Fruit fly (Drosophila melanogaster) whole organism, embryonic: ENCODE data around the gene CG9222.

Experiments
- Aef1 ChIP-seq: fragments of 200-800 bp; sonication (Bioruptor generic); IDR thresholded peaks from 3 replicates; pipeline ENCODE4 v1.3.6; 2022; ENCODE audit warnings: missing biosample characterization, missing genetic modification characterization
- Atf-2 ChIP-seq: fragments of 200-800 bp; sonication (Bioruptor generic); optimal IDR thresholded peaks from 2 replicates; lab custom pipeline; 2016; ENCODE audit warnings: missing biosample characterization, missing genetic modification characterization
- CG10147 ChIP-seq: fragments of 200-800 bp; sonication (Bioruptor generic); optimal IDR thresholded peaks from 2 replicates; lab custom pipeline; 2019; ENCODE audit warnings: missing biosample characterization, mild to moderate bottlenecking, missing genetic modification characterization, moderate library complexity
- CG10209 ChIP-seq: fragments of 200-800 bp; sonication (Bioruptor generic); optimal IDR thresholded peaks from 3 replicates; lab custom pipeline; 2017; ENCODE audit warnings: missing biosample characterization, mild to moderate bottlenecking, missing genetic modification characterization, missing genetic modification reagents
- CG10959 ChIP-seq: fragments of 200-800 bp; sonication (Bioruptor generic); IDR thresholded peaks from 2 replicates; pipeline ENCODE4 v1.3.6; 2022; ENCODE audit warnings: missing biosample characterization, missing genetic modification characterization
- CG13894 ChIP-seq: fragments of 200-800 bp; sonication (Bioruptor generic); optimal IDR thresholded peaks from 3 replicates; lab custom pipeline; 2018; ENCODE audit warnings: missing biosample characterization, mild to moderate bottlenecking, missing genetic modification characterization, moderate library complexity
- CG1647 ChIP-seq: fragments of 200-800 bp; sonication (Bioruptor generic); optimal IDR thresholded peaks from 3 replicates; lab custom pipeline; 2016; ENCODE audit warnings: missing biosample characterization, missing genetic modification characterization
- CG18011 ChIP-seq: fragments of 200-800 bp; sonication (Bioruptor generic); optimal IDR thresholded peaks from 2 replicates; lab custom pipeline; 2017; ENCODE audit warnings: missing biosample characterization, missing genetic modification characterization, mild to moderate bottlenecking, moderate library complexity, missing genotype
- CG31388 ChIP-seq: fragments of 200-800 bp; sonication (Bioruptor generic); optimal IDR thresholded peaks from 2 replicates; lab custom pipeline; 2016; ENCODE audit warnings: missing biosample characterization, missing genetic modification characterization
- CG31441 ChIP-seq: fragments of 200-800 bp; sonication (Bioruptor generic); IDR thresholded peaks from 2 replicates; pipeline ENCODE4 v1.3.6; 2022; ENCODE audit warnings: missing biosample characterization, missing genetic modification characterization
- CG4730 ChIP-seq: fragments of 200-800 bp; sonication (Bioruptor generic); IDR thresholded peaks from 2 replicates; pipeline ENCODE4 v1.3.6; 2022; ENCODE audit warnings: missing biosample characterization, missing genetic modification characterization
- CG6765 ChIP-seq: fragments of 200-800 bp; sonication (Bioruptor generic); optimal IDR thresholded peaks from 3 replicates; lab custom pipeline; 2017; ENCODE audit warnings: missing biosample characterization, mild to moderate bottlenecking, missing genetic modification characterization
- CG7556 ChIP-seq: fragments of 200-800 bp; sonication (Bioruptor generic); optimal IDR thresholded peaks from 2 replicates; lab custom pipeline; 2017; ENCODE audit warnings: missing biosample characterization, mild to moderate bottlenecking, missing genetic modification characterization
- CG7839 ChIP-seq: fragments of 200-800 bp; sonication (Bioruptor generic); optimal IDR thresholded peaks from 3 replicates; lab custom pipeline; 2018; ENCODE audit warnings: missing biosample characterization, mild to moderate bottlenecking, missing genetic modification characterization, moderate library complexity
- CG8359 ChIP-seq: fragments of 200-800 bp; sonication (Bioruptor generic); optimal IDR thresholded peaks from 2 replicates; lab custom pipeline; 2017; ENCODE audit warnings: missing biosample characterization, mild to moderate bottlenecking, missing genetic modification characterization, borderline replicate concordance
- CG8765 ChIP-seq: fragments of 200-800 bp; sonication (Bioruptor generic); IDR thresholded peaks from 2 replicates; pipeline ENCODE4 v1.3.6; 2022; ENCODE audit warnings: missing biosample characterization, missing genetic modification characterization
- CHES-1-like ChIP-seq: fragments of 200-800 bp; sonication (Bioruptor generic); optimal IDR thresholded peaks from 2 replicates; lab custom pipeline; 2016; ENCODE audit warnings: missing biosample characterization, missing genetic modification characterization
- Doc3 ChIP-seq: fragments of 200-800 bp; sonication (Bioruptor generic); IDR thresholded peaks from 3 replicates; pipeline ENCODE4 v1.3.6; 2022; ENCODE audit warnings: missing biosample characterization, missing genetic modification characterization; ENCODE audit not compliant: partially characterized antibody
- Dp ChIP-seq: fragments of 200-800 bp; sonication (Bioruptor generic); optimal IDR thresholded peaks from 2 replicates; lab custom pipeline; 2018; ENCODE audit warnings: missing biosample characterization, mild to moderate bottlenecking, missing genetic modification characterization, moderate library complexity
- Eip74EF ChIP-seq, 2 experiments: fragments of 200-800 bp in 1 of 2; fragments of >200 bp in 1 of 2; sonication (Bioruptor generic) in 1 of 2; optimal IDR thresholded peaks; 2 replicates each; lab custom pipeline; 2017 to 2019; ENCODE audit warnings: missing biosample characterization in 2 of 2, missing genetic modification characterization in 2 of 2, mild to moderate bottlenecking in 1 of 2, moderate library complexity in 1 of 2
- Hey ChIP-seq: fragments of 200-800 bp; sonication (Bioruptor generic); optimal IDR thresholded peaks from 3 replicates; lab custom pipeline; 2018; ENCODE audit warnings: missing biosample characterization, mild to moderate bottlenecking, missing genetic modification characterization
- Med ChIP-seq: fragments of 200-800 bp; sonication (Bioruptor generic); peaks from one replicate; lab custom pipeline; 2016; ENCODE audit warnings: missing biosample characterization, missing genetic modification characterization, mild to moderate bottlenecking, inconsistent platforms, moderate library complexity
- Rfx ChIP-seq: fragments of 200-800 bp; sonication (Bioruptor generic); IDR thresholded peaks from 2 replicates; pipeline ENCODE4 v1.3.6; 2022; ENCODE audit warnings: missing biosample characterization, missing genetic modification characterization
- Sry-δ ChIP-seq: fragments of 200-800 bp; sonication (Bioruptor generic); optimal IDR thresholded peaks from 2 replicates; lab custom pipeline; 2016; ENCODE audit warnings: missing biosample characterization, missing genetic modification characterization
- TFAM ChIP-seq: fragments of 200-800 bp; sonication (Bioruptor generic); optimal IDR thresholded peaks from 2 replicates; lab custom pipeline; 2017; ENCODE audit warnings: missing biosample characterization, missing genetic modification characterization, inconsistent platforms
- bsh ChIP-seq, 2 experiments: fragments of 200-800 bp; sonication (Bioruptor generic); optimal IDR thresholded peaks; 2 replicates each; lab custom pipeline; 2017 to 2018; ENCODE audit warnings: mild to moderate bottlenecking in 2 of 2, missing biosample characterization in 2 of 2, missing genetic modification characterization in 2 of 2, moderate library complexity in 1 of 2
- cato ChIP-seq: fragments of 200-800 bp; sonication (Bioruptor generic); optimal IDR thresholded peaks from 2 replicates; lab custom pipeline; 2016; ENCODE audit warnings: missing biosample characterization, missing genetic modification characterization, borderline replicate concordance
- ci ChIP-seq: fragments of 200-800 bp; sonication (Bioruptor generic); IDR thresholded peaks from 3 replicates; pipeline ENCODE4 v1.3.6; 2022; ENCODE audit warnings: missing biosample characterization, missing genetic modification characterization
- dm ChIP-seq: fragments of 200-800 bp; sonication (Bioruptor generic); optimal IDR thresholded peaks from 3 replicates; lab custom pipeline; 2016; ENCODE audit warnings: missing biosample characterization, missing genetic modification characterization
- dmrt99B ChIP-seq: fragments of 200-800 bp; sonication (Bioruptor generic); optimal IDR thresholded peaks from 2 replicates; lab custom pipeline; 2018; ENCODE audit warnings: missing biosample characterization, mild to moderate bottlenecking, missing genetic modification characterization, moderate library complexity
- emc ChIP-seq: fragments of 200-800 bp; sonication (Bioruptor generic); optimal IDR thresholded peaks from 2 replicates; lab custom pipeline; 2016; ENCODE audit warnings: missing biosample characterization, missing genetic modification characterization
- eyg ChIP-seq: fragments of 200-800 bp; sonication (Bioruptor generic); optimal IDR thresholded peaks from 3 replicates; lab custom pipeline; 2016; ENCODE audit warnings: missing biosample characterization, missing genetic modification characterization
- fd96Cb ChIP-seq: fragments of 200-800 bp; sonication (Bioruptor generic); optimal IDR thresholded peaks from 2 replicates; lab custom pipeline; 2018; ENCODE audit warnings: missing biosample characterization, mild to moderate bottlenecking, missing genetic modification characterization, moderate library complexity
- fru ChIP-seq: fragments of >200 bp; optimal IDR thresholded peaks from 2 replicates; lab custom pipeline; 2017
- grn ChIP-seq: fragments of 200-800 bp; sonication (Bioruptor generic); optimal IDR thresholded peaks from 3 replicates; lab custom pipeline; 2017; ENCODE audit warnings: missing biosample characterization, missing genetic modification characterization
- her ChIP-seq: fragments of 200-800 bp; sonication (Bioruptor generic); optimal IDR thresholded peaks from 2 replicates; lab custom pipeline; 2016; ENCODE audit warnings: missing biosample characterization, missing genetic modification characterization
- lilli ChIP-seq: fragments of 200-800 bp; sonication (Bioruptor generic); optimal IDR thresholded peaks from 3 replicates; lab custom pipeline; 2016; ENCODE audit warnings: missing biosample characterization, missing genetic modification characterization
- nerfin-2 ChIP-seq: fragments of 200-800 bp; sonication (Bioruptor generic); IDR thresholded peaks from 2 replicates; pipeline ENCODE4 v1.3.6; 2022; ENCODE audit warnings: missing biosample characterization, missing genetic modification characterization; ENCODE audit not compliant: partially characterized antibody
- sob ChIP-seq: fragments of 200-800 bp; sonication (Bioruptor generic); IDR thresholded peaks from 2 replicates; pipeline ENCODE4 v1.3.6; 2022; ENCODE audit warnings: missing biosample characterization, missing genetic modification characterization
- tll ChIP-seq, 2 experiments: fragments of 200-800 bp in 1 of 2; fragments of >200 bp in 1 of 2; sonication (Bioruptor generic) in 1 of 2; optimal IDR thresholded peaks; 2 replicates each; lab custom pipeline; 2017 to 2019; ENCODE audit warnings: missing biosample characterization in 2 of 2, missing genetic modification characterization in 2 of 2, mild to moderate bottlenecking in 1 of 2, moderate library complexity in 1 of 2
- twi ChIP-seq: fragments of 200-800 bp; optimal IDR thresholded peaks from 2 replicates; lab custom pipeline; 2019; ENCODE audit warnings: missing biosample characterization, mild to moderate bottlenecking, missing genetic modification characterization, moderate library complexity
- unpg ChIP-seq: fragments of 200-800 bp; sonication (Bioruptor generic); optimal IDR thresholded peaks from 3 replicates; lab custom pipeline; 2018; ENCODE audit warnings: missing biosample characterization, mild to moderate bottlenecking, missing genetic modification characterization, moderate library complexity

Gene CG9222

DNA sequence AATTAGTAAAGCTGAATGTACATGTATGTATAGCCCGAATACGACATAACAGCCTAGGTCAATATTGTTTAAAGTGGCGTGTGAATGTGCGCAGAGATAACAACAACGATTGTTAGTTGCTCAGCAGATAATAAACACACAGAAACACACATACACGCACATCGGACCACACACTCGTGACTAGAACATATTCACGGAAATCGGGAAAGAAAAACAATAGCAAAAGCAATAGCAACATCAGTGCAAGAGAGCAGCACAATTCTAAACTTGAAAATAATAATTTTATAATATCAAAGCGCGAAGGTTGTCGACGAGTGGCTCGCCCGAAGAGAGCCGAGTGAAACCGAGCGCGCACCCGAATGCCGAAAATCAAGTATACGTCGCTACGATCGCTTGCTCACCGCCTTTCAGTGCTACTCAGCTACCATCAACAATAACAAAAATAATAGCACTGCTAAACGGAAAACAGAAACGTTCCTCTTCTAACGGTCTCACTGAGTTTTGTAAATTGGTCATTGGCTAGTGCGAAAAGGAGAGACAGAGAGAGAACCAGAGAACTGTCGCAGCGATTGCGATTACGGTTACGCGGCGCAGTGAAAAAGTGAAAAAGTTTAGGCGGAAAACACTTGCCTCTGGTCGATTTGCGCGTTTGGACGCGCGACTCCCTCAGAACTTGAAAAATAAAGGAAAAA is 47.7 kb upstream of the CG9222 start (continued):
- TF ChIP-seq CHES-1-like (GFP tag; lab: Kevin White, UChicago) (peak; percentile 0), CG7839 (no peak), bsh (GFP tag; optimal IDR thresholded peaks at IDR 0.05; lab: Kevin White, UChicago) (no peak), nerfin-2 (GFP tag; lab: Robert Waterston, UW) (no peak), Eip74EF (GFP tag; optimal IDR thresholded peaks at IDR 0.05; lab: Kevin White, UChicago) (peak in 1 of 2 experiments; percentile 88), Atf-2 (GFP tag; lab: Kevin White, UChicago) (no peak), CG1647 (GFP tag; lab: Kevin White, UChicago) (no peak), CG6765 (peak; percentile 5), dmrt99B (tag; lab: Kevin White, UChicago) (no peak), unpg (GFP tag; lab: Kevin White, UChicago) (peak; percentile 15), fru (lab: Kevin White, UChicago) (no peak), fd96Cb (tag; lab: Kevin White, UChicago) (no peak), dm (no peak), Rfx (peak; percentile 10; the same call in 1 of the 2 replicates), CG8765 (GFP tag; lab: Robert Waterston, UW) (no peak), grn (GFP tag; lab: Kevin White, UChicago) (peak; percentile 59), CG10147 (GFP tag; lab: Kevin White, UChicago) (no peak), CG7556 (peak; percentile 5), CG4730 (GFP tag; lab: Robert Waterston, UW) (no peak), emc (GFP tag; lab: Kevin White, UChicago) (no peak), ci (GFP tag; lab: Robert Waterston, UW) (peak; percentile 31; the same call in 1 of the 3 replicates), twi (tag; lab: Kevin White, UChicago) (no peak), lilli (no peak), cato (GFP tag; lab: Kevin White, UChicago) (no peak), Dp (GFP tag; lab: Kevin White, UChicago) (no peak), CG31441 (GFP tag; lab: Robert Waterston, UW) (no peak), TFAM (GFP tag; lab: Kevin White, UChicago) (no peak), Med (GFP tag; lab: Kevin White, UChicago) (peak; percentile 73), CG10959 (GFP tag; lab: Robert Waterston, UW) (no peak), Doc3 (GFP tag; lab: Robert Waterston, UW) (no peak), Aef1 (peak; percentile 17; the same call in 1 of the 3 replicates), tll (GFP tag; optimal IDR thresholded peaks at IDR 0.05; lab: Kevin White, UChicago) (no peak), CG8359 (GFP tag; lab: Kevin White, UChicago) (no peak), CG13894 (peak; percentile 55), sob (GFP tag; lab: Robert Waterston, UW) (0 out of 2 replicates have a peak, but pooled peaks have one; percentile 5), CG31388 (GFP tag; lab: Kevin White, UChicago) (no peak), Hey (tag; lab: Kevin White, UChicago) (peak; percentile 73), CG10209 (GFP tag; lab: Kevin White, UChicago) (peak; percentile 34), CG18011 (peak; percentile 0), eyg (no peak), Sry-δ (GFP tag; lab: Kevin White, UChicago) (no peak), her (no peak)
